Fruit fly (Drosophila melanogaster) whole organism, embryonic: ENCODE measurements around the gene EAChm.

Experiments
- Bgb ChIP-seq: fragments of 200-800 bp; sonication (Bioruptor generic); IDR thresholded peaks from 2 replicates; pipeline ENCODE4 v1.3.6; 2022; ENCODE audit warnings: missing biosample characterization, missing genetic modification characterization; ENCODE audit not compliant: partially characterized antibody
- C15 ChIP-seq: fragments of 200-800 bp; sonication (Bioruptor generic); IDR thresholded peaks from 3 replicates; pipeline ENCODE4 v1.3.6; 2022; ENCODE audit warnings: missing biosample characterization, missing genetic modification characterization
- CG1024 ChIP-seq: fragments of 200-800 bp; sonication (Bioruptor generic); IDR thresholded peaks from 2 replicates; pipeline ENCODE4 v1.3.6; 2022; ENCODE audit warnings: missing biosample characterization, missing genetic modification characterization
- CG11560 ChIP-seq: fragments of 200-800 bp; sonication (Bioruptor generic); IDR thresholded peaks from 3 replicates; pipeline ENCODE4 v1.3.6; 2022; ENCODE audit warnings: missing biosample characterization, missing genetic modification characterization
- CG12071 ChIP-seq: fragments of 200-800 bp; sonication (Bioruptor generic); optimal IDR thresholded peaks from 3 replicates; lab custom pipeline; 2018; ENCODE audit warnings: missing biosample characterization, mild to moderate bottlenecking, missing genetic modification characterization
- CG12155 ChIP-seq: fragments of 200-800 bp; sonication (Bioruptor generic); optimal IDR thresholded peaks from 3 replicates; lab custom pipeline; 2016; ENCODE audit warnings: missing biosample characterization, missing genetic modification characterization
- CG12299 ChIP-seq: fragments of 200-800 bp; sonication (Bioruptor generic); optimal IDR thresholded peaks from 2 replicates; lab custom pipeline; 2018; ENCODE audit warnings: missing biosample characterization, mild to moderate bottlenecking, missing genetic modification characterization
- CG12744 ChIP-seq: fragments of 200-800 bp; sonication (Bioruptor generic); optimal IDR thresholded peaks from 2 replicates; lab custom pipeline; 2016; ENCODE audit warnings: missing biosample characterization, missing genetic modification characterization
- CG13894 ChIP-seq: fragments of 200-800 bp; sonication (Bioruptor generic); optimal IDR thresholded peaks from 3 replicates; lab custom pipeline; 2018; ENCODE audit warnings: missing biosample characterization, mild to moderate bottlenecking, missing genetic modification characterization, moderate library complexity
- CG1647 ChIP-seq: fragments of 200-800 bp; sonication (Bioruptor generic); optimal IDR thresholded peaks from 3 replicates; lab custom pipeline; 2016; ENCODE audit warnings: missing biosample characterization, missing genetic modification characterization
- CG17186 ChIP-seq: fragments of 200-800 bp; sonication (Bioruptor generic); optimal IDR thresholded peaks from 3 replicates; lab custom pipeline; 2017; ENCODE audit warnings: missing biosample characterization, missing genetic modification reagents, missing genetic modification characterization
- CG18764 ChIP-seq: fragments of 200-800 bp; sonication (Bioruptor generic); optimal IDR thresholded peaks from 3 replicates; lab custom pipeline; 2016; ENCODE audit warnings: missing biosample characterization, missing genetic modification characterization
- CG2199 ChIP-seq: fragments of 200-800 bp; sonication (Bioruptor generic); IDR thresholded peaks from 3 replicates; pipeline ENCODE4 v1.3.6; 2022; ENCODE audit warnings: missing biosample characterization, missing genetic modification characterization
- CG3995 ChIP-seq: fragments of 200-800 bp; sonication (Bioruptor generic); optimal IDR thresholded peaks from 3 replicates; lab custom pipeline; 2016; ENCODE audit warnings: missing biosample characterization, missing genetic modification characterization
- CG42726 ChIP-seq: fragments of 200-800 bp; sonication (Bioruptor generic); IDR thresholded peaks from 2 replicates; pipeline ENCODE4 v1.3.6; 2022; ENCODE audit warnings: missing biosample characterization, missing genetic modification characterization; ENCODE audit not compliant: partially characterized antibody
- CG43689 ChIP-seq: fragments of 200-800 bp; sonication (Bioruptor generic); IDR thresholded peaks from 2 replicates; pipeline ENCODE4 v1.3.6; 2022; ENCODE audit warnings: missing biosample characterization, missing genetic modification characterization
- CG4404 ChIP-seq: fragments of 200-800 bp; sonication (Bioruptor generic); IDR thresholded peaks from 2 replicates; pipeline ENCODE4 v1.3.6; 2022; ENCODE audit warnings: missing biosample characterization, missing genetic modification characterization
- CG4820 ChIP-seq: fragments of 200-800 bp; sonication (Bioruptor generic); optimal IDR thresholded peaks from 3 replicates; lab custom pipeline; 2016; ENCODE audit warnings: missing biosample characterization, missing genetic modification characterization
- CG6175 ChIP-seq: fragments of 200-800 bp; sonication (Bioruptor generic); IDR thresholded peaks from 3 replicates; pipeline ENCODE4 v1.3.6; 2022; ENCODE audit warnings: missing biosample characterization, missing genetic modification characterization
- CG7357 ChIP-seq: fragments of 200-800 bp; sonication (Bioruptor generic); IDR thresholded peaks from 3 replicates; pipeline ENCODE4 v1.3.6; 2022; ENCODE audit warnings: missing biosample characterization, missing genetic modification characterization
- Dbx ChIP-seq: fragments of 200-800 bp; sonication (Bioruptor generic); IDR thresholded peaks from 3 replicates; pipeline ENCODE4 v1.3.6; 2022; ENCODE audit warnings: missing biosample characterization, missing genetic modification characterization
- Dll ChIP-seq: fragments of 200-800 bp; sonication (Bioruptor generic); IDR thresholded peaks from 4 replicates; pipeline ENCODE4 v1.3.6; 2022; ENCODE audit warnings: missing biosample characterization, missing genetic modification characterization; ENCODE audit not compliant: partially characterized antibody
- Dref ChIP-seq: fragments of 200-800 bp; sonication (Bioruptor generic); IDR thresholded peaks from 2 replicates; pipeline ENCODE4 v1.3.6; 2022; ENCODE audit warnings: missing biosample characterization, missing genetic modification characterization
- Drgx ChIP-seq: fragments of 200-800 bp; sonication (Bioruptor generic); IDR thresholded peaks from 2 replicates; pipeline ENCODE4 v1.3.6; 2022; ENCODE audit warnings: missing biosample characterization, missing genetic modification characterization
- Fer2 ChIP-seq: fragments of 200-800 bp; sonication (Bioruptor generic); optimal IDR thresholded peaks from 2 replicates; lab custom pipeline; 2018; ENCODE audit warnings: missing biosample characterization, mild to moderate bottlenecking, missing genetic modification characterization, moderate library complexity
- HLH3B ChIP-seq: fragments of 200-800 bp; sonication (Bioruptor generic); IDR thresholded peaks from 2 replicates; pipeline ENCODE4 v1.3.6; 2022; ENCODE audit warnings: missing biosample characterization, missing genetic modification characterization
- HmgD ChIP-seq: fragments of 200-800 bp; sonication (Bioruptor generic); optimal IDR thresholded peaks from 3 replicates; lab custom pipeline; 2016; ENCODE audit warnings: missing biosample characterization, missing genetic modification characterization
- NC2β ChIP-seq: fragments of 200-800 bp; sonication (Bioruptor generic); optimal IDR thresholded peaks from 2 replicates; lab custom pipeline; 2016; ENCODE audit warnings: missing biosample characterization, missing genetic modification characterization
- Opbp ChIP-seq: fragments of 200-800 bp; sonication (Bioruptor generic); IDR thresholded peaks from 3 replicates; pipeline ENCODE4 v1.3.6; 2022; ENCODE audit warnings: missing biosample characterization, missing genetic modification characterization; ENCODE audit not compliant: partially characterized antibody
- Sry-β ChIP-seq: fragments of 200-800 bp; sonication (Bioruptor generic); optimal IDR thresholded peaks from 2 replicates; lab custom pipeline; 2018; ENCODE audit warnings: missing biosample characterization, mild to moderate bottlenecking, missing genetic modification characterization, moderate library complexity
- Vsx1 ChIP-seq: fragments of 200-800 bp; sonication (Bioruptor generic); optimal IDR thresholded peaks from 2 replicates; lab custom pipeline; 2017; ENCODE audit warnings: missing biosample characterization, mild to moderate bottlenecking, missing genetic modification characterization, missing genetic modification reagents
- Xbp1 ChIP-seq: fragments of 200-800 bp; sonication (Bioruptor generic); optimal IDR thresholded peaks from 3 replicates; lab custom pipeline; 2016; ENCODE audit warnings: missing biosample characterization, mild to moderate bottlenecking, missing genetic modification characterization
- bsh ChIP-seq, 2 experiments: fragments of 200-800 bp; sonication (Bioruptor generic); optimal IDR thresholded peaks; 2 replicates each; lab custom pipeline; 2017 to 2018; ENCODE audit warnings: mild to moderate bottlenecking in 2 of 2, missing biosample characterization in 2 of 2, missing genetic modification characterization in 2 of 2, moderate library complexity in 1 of 2
- chif ChIP-seq, 2 experiments: fragments of 200-800 bp; sonication (Bioruptor generic); optimal IDR thresholded peaks; 3 replicates each; lab custom pipeline; 2016; ENCODE audit warnings: missing biosample characterization in 2 of 2, missing genetic modification characterization in 2 of 2
- chm ChIP-seq: fragments of 200-800 bp; sonication (Bioruptor generic); IDR thresholded peaks from 2 replicates; pipeline ENCODE4 v1.3.6; 2022; ENCODE audit warnings: missing biosample characterization, missing genetic modification characterization
- ci ChIP-seq: fragments of 200-800 bp; sonication (Bioruptor generic); IDR thresholded peaks from 3 replicates; pipeline ENCODE4 v1.3.6; 2022; ENCODE audit warnings: missing biosample characterization, missing genetic modification characterization
- fru ChIP-seq: fragments of >200 bp; optimal IDR thresholded peaks from 2 replicates; lab custom pipeline; 2017
- gsb-n ChIP-seq: fragments of 200-800 bp; sonication (Bioruptor generic); optimal IDR thresholded peaks from 3 replicates; lab custom pipeline; 2018; ENCODE audit warnings: missing biosample characterization, mild to moderate bottlenecking, missing genetic modification characterization
- hb ChIP-seq: fragments of 200-800 bp; sonication (Bioruptor generic); IDR thresholded peaks from 3 replicates; pipeline ENCODE4 v1.3.6; 2022; ENCODE audit warnings: missing biosample characterization, missing genetic modification characterization; ENCODE audit not compliant: partially characterized antibody
- her ChIP-seq: fragments of 200-800 bp; sonication (Bioruptor generic); optimal IDR thresholded peaks from 2 replicates; lab custom pipeline; 2016; ENCODE audit warnings: missing biosample characterization, missing genetic modification characterization
- kah ChIP-seq: fragments of 200-800 bp; sonication (Bioruptor generic); optimal IDR thresholded peaks from 2 replicates; lab custom pipeline; 2018; ENCODE audit warnings: missing biosample characterization, mild to moderate bottlenecking, missing genetic modification characterization
- lov ChIP-seq, 2 experiments: fragments of 200-800 bp in 1 of 2; fragments of >200 bp in 1 of 2; sonication (Bioruptor generic) in 1 of 2; IDR thresholded peaks in 1 of 2; optimal IDR thresholded peaks in 1 of 2; 2 replicates in 1 of 2; 3 replicates in 1 of 2; pipeline versions ENCODE4 v1.3.6 to Lab custom; 2017 to 2022; ENCODE audit warnings: missing biosample characterization in 1 of 2, missing genetic modification characterization in 1 of 2
- phol ChIP-seq: fragments of 200-800 bp; sonication (Bioruptor generic); optimal IDR thresholded peaks from 3 replicates; lab custom pipeline; 2018; ENCODE audit warnings: missing biosample characterization, mild to moderate bottlenecking, missing genetic modification characterization, moderate library complexity
- salm ChIP-seq: fragments of 200-800 bp; sonication (Bioruptor generic); optimal IDR thresholded peaks from 2 replicates; lab custom pipeline; 2018; ENCODE audit warnings: missing biosample characterization, mild to moderate bottlenecking, missing genetic modification characterization
- sd ChIP-seq: fragments of 200-800 bp; sonication (Bioruptor generic); optimal IDR thresholded peaks from 3 replicates; lab custom pipeline; 2018; ENCODE audit warnings: missing biosample characterization, mild to moderate bottlenecking, missing genetic modification characterization, moderate library complexity
- sens ChIP-seq: fragments of 200-800 bp; sonication (Bioruptor generic); peaks from one replicate; lab custom pipeline; 2016; ENCODE audit warnings: missing biosample characterization, missing genetic modification characterization
- sr ChIP-seq: fragments of 200-800 bp; sonication (Bioruptor generic); IDR thresholded peaks from 3 replicates; pipeline ENCODE4 v1.3.6; 2022; ENCODE audit warnings: missing biosample characterization, missing genetic modification characterization
- tio ChIP-seq: fragments of 200-800 bp; sonication (Bioruptor generic); optimal IDR thresholded peaks from 2 replicates; lab custom pipeline; 2017; ENCODE audit warnings: missing biosample characterization, missing genetic modification characterization, inconsistent platforms
- yki ChIP-seq: fragments of >200 bp; optimal IDR thresholded peaks from 3 replicates; lab custom pipeline; 2018

EAChm gene

dm6 chr3L:15013957-15014692, 40.5 kb upstream of the EAChm start, which contains the start of gene Reck (continued):
- TF ChIP-seq lov (optimal IDR thresholded peaks at IDR 0.05; lab: Kevin White, UChicago) (no peak), lov (GFP tag; IDR thresholded peaks at IDR 0.05; lab: Robert Waterston, UW) (peak; percentile 85; the same call in 2 of the 3 replicates), salm (tag; lab: Kevin White, UChicago) (peak; percentile 63), Dbx (GFP tag; lab: Robert Waterston, UW) (peak; percentile 60; the same call in 2 of the 3 replicates), sr (GFP tag; lab: Robert Waterston, UW) (peak; percentile 41; the same call in 1 of the 3 replicates), her (GFP tag; lab: Kevin White, UChicago) (no peak), Drgx (GFP tag; lab: Robert Waterston, UW) (peak; percentile 94), fru (lab: Kevin White, UChicago) (no peak), gsb-n (peak; percentile 88), phol (tag; lab: Kevin White, UChicago) (peak; percentile 88), NC2β (GFP tag; lab: Kevin White, UChicago) (peak; percentile 45), CG43689 (peak; percentile 48; the same call in 1 of the 2 replicates), ci (GFP tag; lab: Robert Waterston, UW) (peak; percentile 94), chif (GFP tag; optimal IDR thresholded peaks at IDR 0.05; lab: Kevin White, UChicago) (peak; percentile 40 to 63), kah (GFP tag; lab: Kevin White, UChicago) (peak; percentile 74), CG1024 (peak; percentile 77), hb (GFP tag; lab: Robert Waterston, UW) (no peak), Dll (GFP tag; lab: Robert Waterston, UW) (no peak), CG18764 (GFP tag; lab: Kevin White, UChicago) (peak; percentile 82), CG42726 (0 out of 2 replicates have a peak, but pooled peaks have one; percentile 15), Vsx1 (GFP tag; lab: Kevin White, UChicago) (peak; percentile 60), CG6175 (GFP tag; lab: Robert Waterston, UW) (peak; percentile 33; the same call in 1 of the 3 replicates), CG12744 (GFP tag; lab: Kevin White, UChicago) (no peak), CG4404 (GFP tag; lab: Robert Waterston, UW) (no peak), CG11560 (tag; lab: Robert Waterston, UW) (no peak), Fer2 (tag; lab: Kevin White, UChicago) (peak; percentile 54), CG4820 (peak; percentile 78), Sry-β (no peak), Dref (GFP tag; lab: Robert Waterston, UW) (no peak), HLH3B (GFP tag; lab: Robert Waterston, UW) (peak; percentile 89), CG7357 (GFP tag; lab: Robert Waterston, UW) (peak; percentile 43; the same call in 1 of the 3 replicates), Opbp (no peak), yki (lab: Kevin White, UChicago) (peak; percentile 11), Xbp1 (GFP tag; lab: Kevin White, UChicago) (peak; percentile 87), sd (tag; lab: Kevin White, UChicago) (peak; percentile 3), CG17186 (GFP tag; lab: Kevin White, UChicago) (no peak), CG2199 (GFP tag; lab: Robert Waterston, UW) (peak; percentile 80), CG1647 (GFP tag; lab: Kevin White, UChicago) (peak; percentile 25), bsh (GFP tag; optimal IDR thresholded peaks at IDR 0.05; lab: Kevin White, UChicago) (peak; percentile 77 to 89), chm (GFP tag; lab: Robert Waterston, UW) (peak; percentile 92), CG12071 (GFP tag; lab: Kevin White, UChicago) (peak; percentile 72), Bgb (GFP tag; lab: Robert Waterston, UW) (no peak), CG13894 (tag; lab: Kevin White, UChicago) (peak; percentile 25), C15 (GFP tag; lab: Robert Waterston, UW) (peak; percentile 73; the same call in 2 of the 3 replicates), HmgD (GFP tag; lab: Kevin White, UChicago) (no peak), CG3995 (GFP tag; lab: Kevin White, UChicago) (no peak), sens (GFP tag; lab: Kevin White, UChicago) (peak; percentile 93), tio (GFP tag; lab: Kevin White, UChicago) (peak; percentile 83), CG12299 (peak; percentile 58), CG12155 (GFP tag; lab: Kevin White, UChicago) (peak; percentile 55)
